Worm (Caenorhabditis elegans) whole organism, L3 larva: Measurements from ENCODE around the gene F49C12.5.

ENCODE experiments used
- ZK546.5 ChIP-seq: sonication (generic microtip); optimal IDR thresholded peaks from 2 replicates; lab custom pipeline; 2017; ENCODE audit warnings: missing biosample characterization, missing genetic modification characterization
- ama-1 ChIP-seq: fragments of 150-350 bp; optimal IDR thresholded peaks from 2 replicates; lab custom pipeline; 2018
- ceh-28 ChIP-seq: fragments of 150-350 bp; optimal IDR thresholded peaks from 2 replicates; lab custom pipeline; 2014; ENCODE audit warnings: missing biosample characterization, missing genetic modification reagents, missing genetic modification characterization
- egl-27 ChIP-seq: sonication (generic microtip); optimal IDR thresholded peaks from 4 replicates; lab custom pipeline; 2017; ENCODE audit warnings: missing biosample characterization, missing genetic modification reagents, missing genetic modification characterization
- eor-1 ChIP-seq, 2 experiments: fragments of 150-350 bp; optimal IDR thresholded peaks; 2 replicates each; lab custom pipeline; 2014 to 2018; ENCODE audit warnings: missing biosample characterization in 2 of 2, missing genetic modification characterization in 2 of 2
- nhr-11 ChIP-seq: fragments of 150-350 bp; optimal IDR thresholded peaks from 2 replicates; lab custom pipeline; 2014; ENCODE audit warnings: missing biosample characterization, missing genetic modification characterization
- nhr-77 ChIP-seq: fragments of 150-350 bp; optimal IDR thresholded peaks from 2 replicates; lab custom pipeline; 2014; ENCODE audit warnings: missing biosample characterization, missing genetic modification characterization
- pqm-1 ChIP-seq: fragments of 150-350 bp; optimal IDR thresholded peaks from 2 replicates; lab custom pipeline; 2017; ENCODE audit warnings: missing biosample characterization, missing genetic modification characterization, inconsistent platforms
- skn-1 ChIP-seq: fragments of 150-350 bp; optimal IDR thresholded peaks from 2 replicates; lab custom pipeline; 2014; ENCODE audit warnings: missing biosample characterization, missing genetic modification characterization
- snpc-4 ChIP-seq: fragments of 150-350 bp; optimal IDR thresholded peaks from 2 replicates; lab custom pipeline; 2014; ENCODE audit warnings: missing biosample characterization, missing genetic modification characterization
- unc-39 ChIP-seq: sonication (generic microtip); optimal IDR thresholded peaks from 4 replicates; lab custom pipeline; 2017; ENCODE audit warnings: missing biosample characterization, missing genetic modification characterization
- unc-62 ChIP-seq: fragments of 150-350 bp; sonication (generic microtip); optimal IDR thresholded peaks from 4 replicates; lab custom pipeline; 2014; ENCODE audit warnings: missing biosample characterization, missing genetic modification reagents, missing genetic modification characterization
- ztf-4 ChIP-seq: fragments of 150-350 bp; optimal IDR thresholded peaks from 2 replicates; lab custom pipeline; 2014; ENCODE audit warnings: missing biosample characterization, missing genetic modification characterization

- TF ChIP-seq ztf-4 (tag; lab: Kevin White, UChicago) = no peak
- TF ChIP-seq ama-1 (lab: Kevin White, UChicago) = peak; percentile 89
- no peak for TF ChIP-seq snpc-4 (tag; lab: Kevin White, UChicago)
- no peak for TF ChIP-seq nhr-11 (tag; lab: Kevin White, UChicago)
- no peak for TF ChIP-seq unc-62
- no peak for TF ChIP-seq ceh-28 (tag; lab: Kevin White, UChicago)
- no peak for TF ChIP-seq egl-27 (tag; lab: Kevin White, UChicago)
- no peak for TF ChIP-seq nhr-77 (tag; lab: Kevin White, UChicago)
- TF ChIP-seq ZK546.5 (tag; lab: Kevin White, UChicago) = no peak
- TF ChIP-seq pqm-1 = no peak
- TF ChIP-seq skn-1 (tag; lab: Kevin White, UChicago) = no peak
- no peak for TF ChIP-seq eor-1 (tag; optimal IDR thresholded peaks at IDR 0.05; lab: Kevin White, UChicago)
- no peak for TF ChIP-seq unc-39 (tag; lab: Kevin White, UChicago)
Measured at ce11 chrIV:9258547-9258946, 46.2 kb upstream of the F49C12.5 start.
